Worm (Caenorhabditis elegans) whole organism, L4 larva: ENCODE data around the gene B0280.11.

Source experiments
- D1046.2 ChIP-seq: fragments of 200-800 bp; sonication (Bioruptor generic); IDR thresholded peaks from 2 replicates; pipeline ENCODE4 v1.3.6; 2022; ENCODE audit warnings: missing genetic modification characterization, missing compliant biosample characterization
- F26F4.8 ChIP-seq: fragments of 200-800 bp; sonication (Bioruptor generic); conservative IDR thresholded peaks from 2 replicates; pipeline ENCODE4 v1.3.6; 2022; ENCODE audit warnings: missing genetic modification characterization, missing compliant biosample characterization
- F37D6.2 ChIP-seq: sonication (generic microtip); optimal IDR thresholded peaks from 2 replicates; lab custom pipeline; 2016; ENCODE audit warnings: mild to moderate bottlenecking, missing genetic modification characterization, missing compliant biosample characterization
- F49E8.2 ChIP-seq: sonication (generic microtip); optimal IDR thresholded peaks from 2 replicates; lab custom pipeline; 2016; ENCODE audit warnings: missing compliant biosample characterization, mild to moderate bottlenecking, missing genetic modification characterization, borderline replicate concordance
- Y105C5A.15 ChIP-seq: fragments of 200-800 bp; sonication (Bioruptor generic); IDR thresholded peaks from 2 replicates; pipeline ENCODE4 v1.3.6; 2022; ENCODE audit warnings: missing genetic modification characterization, missing compliant biosample characterization
- Y48G9A.11 ChIP-seq: fragments of 200-800 bp; sonication (Bioruptor generic); IDR thresholded peaks from 2 replicates; pipeline ENCODE4 v1.3.6; 2022; ENCODE audit warnings: missing genetic modification reagents, missing genetic modification characterization, missing compliant biosample characterization
- aly-2 ChIP-seq: sonication (generic microtip); optimal IDR thresholded peaks from 2 replicates; lab custom pipeline; 2018; ENCODE audit warnings: missing biosample characterization, missing genetic modification characterization
- arid-1 ChIP-seq: fragments of 200-800 bp; sonication (Bioruptor generic); conservative IDR thresholded peaks from 2 replicates; pipeline ENCODE4 v1.3.6; 2022; ENCODE audit warnings: missing genetic modification reagents, missing genetic modification characterization, missing compliant biosample characterization
- ceh-20 ChIP-seq: fragments of 200-800 bp; sonication (Bioruptor generic); IDR thresholded peaks from 2 replicates; pipeline ENCODE4 v1.3.6; 2022; ENCODE audit warnings: missing genetic modification reagents, missing genetic modification characterization, missing compliant biosample characterization
- daf-16 ChIP-seq, 3 experiments: sonication (generic microtip); optimal IDR thresholded peaks; 2 replicates each; lab custom pipeline; 2016 to 2017; ENCODE audit warnings: missing genetic modification characterization in 3 of 3, missing genetic modification reagents in 3 of 3, mild to moderate bottlenecking in 2 of 3, missing compliant biosample characterization in 2 of 3, missing biosample characterization in 1 of 3, moderate library complexity in 1 of 3
- dmd-6 ChIP-seq: fragments of 200-800 bp; sonication (Bioruptor generic); IDR thresholded peaks from 2 replicates; pipeline ENCODE4 v1.3.6; 2022; ENCODE audit warnings: missing genetic modification reagents, missing genetic modification characterization, missing compliant biosample characterization
- egl-27 ChIP-seq: sonication (generic microtip); optimal IDR thresholded peaks from 3 replicates; lab custom pipeline; 2017; ENCODE audit warnings: missing biosample characterization, missing genetic modification reagents, missing genetic modification characterization
- egl-43 ChIP-seq: fragments of 200-800 bp; sonication (Bioruptor generic); IDR thresholded peaks from 2 replicates; pipeline ENCODE4 v1.3.6; 2022; ENCODE audit warnings: missing genetic modification reagents, missing genetic modification characterization, missing compliant biosample characterization
- fos-1 ChIP-seq: fragments of 150-350 bp; optimal IDR thresholded peaks from 2 replicates; lab custom pipeline; 2014; ENCODE audit warnings: missing biosample characterization, missing genetic modification characterization
- hlh-11 ChIP-seq: fragments of 200-800 bp; sonication (Bioruptor generic); optimal IDR thresholded peaks from 2 replicates; lab custom pipeline; 2018; ENCODE audit warnings: mild to moderate bottlenecking, missing genetic modification characterization, missing compliant biosample characterization
- hlh-30 ChIP-seq: sonication (generic microtip); optimal IDR thresholded peaks from 2 replicates; lab custom pipeline; 2017; ENCODE audit warnings: antibody characterized with exemption, mild to moderate bottlenecking, missing genetic modification characterization, missing compliant biosample characterization; ENCODE audit not compliant: insufficient read depth
- lim-7 ChIP-seq: fragments of 200-800 bp; sonication (Bioruptor generic); IDR thresholded peaks from 2 replicates; pipeline ENCODE4 v1.3.6; 2022; ENCODE audit warnings: missing genetic modification characterization, missing compliant biosample characterization
- lin-1 ChIP-seq: fragments of 200-800 bp; sonication (Bioruptor generic); IDR thresholded peaks from 2 replicates; pipeline ENCODE4 v1.3.6; 2022; ENCODE audit warnings: missing genetic modification reagents, missing genetic modification characterization, missing compliant biosample characterization
- lin-13 ChIP-seq: fragments of 150-350 bp; optimal IDR thresholded peaks from 2 replicates; lab custom pipeline; 2014; ENCODE audit warnings: missing biosample characterization, missing genetic modification reagents, missing genetic modification characterization
- lin-38 ChIP-seq: fragments of 200-800 bp; sonication (Bioruptor generic); IDR thresholded peaks from 2 replicates; pipeline ENCODE4 v1.3.6; 2022; ENCODE audit warnings: missing genetic modification reagents, missing genetic modification characterization, missing compliant biosample characterization
- madf-5 ChIP-seq, 2 experiments: fragments of 200-800 bp; sonication (Bioruptor generic); IDR thresholded peaks; 2 replicates each; pipeline ENCODE4 v1.3.6; 2022; ENCODE audit warnings: missing compliant biosample characterization in 2 of 2, missing genetic modification characterization in 2 of 2
- mdt-29 ChIP-seq: fragments of 200-800 bp; sonication (Bioruptor generic); IDR thresholded peaks from 2 replicates; pipeline ENCODE4 v1.3.6; 2022; ENCODE audit warnings: missing genetic modification reagents, missing genetic modification characterization, missing compliant biosample characterization
- mes-2 ChIP-seq: sonication (generic microtip); optimal IDR thresholded peaks from 2 replicates; lab custom pipeline; 2016; ENCODE audit warnings: missing genotype, mild to moderate bottlenecking, missing genetic modification characterization, missing compliant biosample characterization; ENCODE audit not compliant: poor library complexity, severe bottlenecking
- mxl-3 ChIP-seq: fragments of 200-800 bp; sonication (Bioruptor generic); optimal IDR thresholded peaks from 2 replicates; lab custom pipeline; 2018; ENCODE audit warnings: mild to moderate bottlenecking, missing genetic modification characterization, missing compliant biosample characterization
- nhr-10 ChIP-seq: fragments of 150-350 bp; optimal IDR thresholded peaks from 2 replicates; lab custom pipeline; 2014; ENCODE audit warnings: missing biosample characterization, missing genetic modification characterization
- nhr-102 ChIP-seq: sonication (generic microtip); optimal IDR thresholded peaks from 2 replicates; lab custom pipeline; 2016; ENCODE audit warnings: mild to moderate bottlenecking, missing genetic modification characterization, moderate library complexity, missing compliant biosample characterization
- nhr-237 ChIP-seq: sonication (generic microtip); optimal IDR thresholded peaks from 2 replicates; lab custom pipeline; 2017; ENCODE audit warnings: missing biosample characterization, missing genetic modification characterization
- nhr-28 ChIP-seq: fragments of 150-350 bp; optimal IDR thresholded peaks from 2 replicates; lab custom pipeline; 2014; ENCODE audit warnings: missing biosample characterization, missing genetic modification characterization
- nhr-42 ChIP-seq: fragments of 200-800 bp; sonication (Bioruptor generic); IDR thresholded peaks from 2 replicates; pipeline ENCODE4 v1.3.6; 2022; ENCODE audit warnings: missing genetic modification characterization, missing compliant biosample characterization
- pqm-1 ChIP-seq: sonication (generic microtip); optimal IDR thresholded peaks from 2 replicates; lab custom pipeline; 2017; ENCODE audit warnings: missing biosample characterization, missing genetic modification characterization
- set-16 ChIP-seq: fragments of 200-800 bp; sonication (Bioruptor generic); IDR thresholded peaks from 2 replicates; pipeline ENCODE4 v1.3.6; 2022; ENCODE audit warnings: missing genetic modification reagents, missing genetic modification characterization, missing compliant biosample characterization
- snpc-1.2 ChIP-seq: fragments of 200-800 bp; sonication (Bioruptor generic); IDR thresholded peaks from 2 replicates; pipeline ENCODE4 v1.3.6; 2022; ENCODE audit warnings: missing genetic modification reagents, missing genetic modification characterization, missing compliant biosample characterization
- unc-130 ChIP-seq: sonication (generic microtip); optimal IDR thresholded peaks from 2 replicates; lab custom pipeline; 2016; ENCODE audit warnings: missing genetic modification reagents, missing genetic modification characterization, missing compliant biosample characterization
- zag-1 ChIP-seq: fragments of 150-350 bp; optimal IDR thresholded peaks from 2 replicates; lab custom pipeline; 2014; ENCODE audit warnings: missing biosample characterization, missing genetic modification characterization
- zip-11 ChIP-seq: fragments of 200-800 bp; sonication (Bioruptor generic); IDR thresholded peaks from 2 replicates; pipeline ENCODE4 v1.3.6; 2022; ENCODE audit warnings: missing genetic modification characterization, missing compliant biosample characterization

B0280.11 gene

ce11 chrIII:7107965-7108364 lies 30.1 kb downstream of the B0280.11 start, which contains the start of gene odd-1 (continued):
- TF ChIP-seq unc-130 = no peak
- no peak for TF ChIP-seq Y48G9A.11
- TF ChIP-seq egl-43 (GFP tag; lab: Robert Waterston, UW) = no peak
- TF ChIP-seq dmd-6 (GFP tag; lab: Robert Waterston, UW) = peak; percentile 24; the same call in 1 of the 2 replicates
- TF ChIP-seq D1046.2 = no peak
- no peak for TF ChIP-seq mxl-3 (GFP tag; lab: Kevin White, UChicago)
- TF ChIP-seq mdt-29 (GFP tag; lab: Robert Waterston, UW) = no peak
- no peak for TF ChIP-seq nhr-237
- TF ChIP-seq set-16 (GFP tag; lab: Robert Waterston, UW) = no peak
- TF ChIP-seq aly-2 (tag; lab: Kevin White, UChicago) = no peak
- TF ChIP-seq nhr-102 = no peak
- no peak for TF ChIP-seq nhr-42 (GFP tag; lab: Robert Waterston, UW)
- TF ChIP-seq F26F4.8 (GFP tag; lab: Robert Waterston, UW) = no peak
- TF ChIP-seq mes-2 (tag; lab: Kevin White, UChicago) = no peak

ce11 chrIII:7106854-7107253 lies 31.2 kb downstream of the B0280.11 start:
- TF ChIP-seq pqm-1 = peak; percentile 62
- peak; percentile 14 for TF ChIP-seq nhr-28
- peak; percentile 57 for TF ChIP-seq hlh-11 (tag; lab: Kevin White, UChicago)
- TF ChIP-seq lin-13 (GFP tag; lab: Kevin White, UChicago) = no peak
- no peak for TF ChIP-seq ceh-20 (GFP tag; lab: Robert Waterston, UW)
- TF ChIP-seq dmd-6 (GFP tag; lab: Robert Waterston, UW) = peak; percentile 14; the same call in 1 of the 2 replicates
- no peak for TF ChIP-seq egl-27 (tag; lab: Kevin White, UChicago)
- no peak for TF ChIP-seq zip-11 (GFP tag; lab: Robert Waterston, UW)
- TF ChIP-seq daf-16 (GFP tag; optimal IDR thresholded peaks at IDR 0.05; lab: Kevin White, UChicago) = no peak
- peak; percentile 85 for TF ChIP-seq daf-16 (tag; optimal IDR thresholded peaks at IDR 0.05; lab: Kevin White, UChicago)
- no peak for TF ChIP-seq egl-43 (GFP tag; lab: Robert Waterston, UW)
- TF ChIP-seq F26F4.8 (GFP tag; lab: Robert Waterston, UW) = no peak
- TF ChIP-seq F37D6.2 = no peak
- 0 out of 2 replicates have a peak, but pooled peaks have one; percentile 21 for TF ChIP-seq lin-1 (GFP tag; lab: Robert Waterston, UW)
- TF ChIP-seq, all 104 proteins: peak for 6

ce11 chrIII:7103940-7104440 lies 34.1 kb downstream of the B0280.11 start, which contains the start of gene cpg-2:
cpg-2 (minus strand) TSS chrIII:7103990.
- no peak for TF ChIP-seq nhr-10 (tag; lab: Kevin White, UChicago)
- peak; percentile 39; the same call in 1 of the 2 replicates for TF ChIP-seq snpc-1.2 (GFP tag; lab: Robert Waterston, UW)
- no peak for TF ChIP-seq fos-1
- peak; percentile 96 for TF ChIP-seq unc-130
- TF ChIP-seq lin-38 = peak; percentile 90
- peak; percentile 82 for TF ChIP-seq F49E8.2 (tag; lab: Kevin White, UChicago)
- peak; percentile 86 for TF ChIP-seq Y48G9A.11
- TF ChIP-seq hlh-30 (tag; lab: Kevin White, UChicago) = no peak
- TF ChIP-seq zag-1 = no peak

ce11 chrIII:7101814-7102477 lies 36.1 kb downstream of the B0280.11 start:
- peak; percentile 25 for TF ChIP-seq F49E8.2 (tag; lab: Kevin White, UChicago)
- TF ChIP-seq unc-130 = peak; percentile 79
- TF ChIP-seq madf-5 (GFP tag; IDR thresholded peaks at IDR 0.05; lab: Robert Waterston, UW) = peak in 1 of 2 experiments; percentile 35; a peak in 1 of 4 replicates
- 0 out of 2 replicates have a peak, but pooled peaks have one; percentile 9 for TF ChIP-seq Y105C5A.15
- TF ChIP-seq arid-1 = 0 out of 2 replicates have a peak, but pooled peaks have one; percentile 20
- TF ChIP-seq lin-1 (GFP tag; lab: Robert Waterston, UW) = 0 out of 2 replicates have a peak, but pooled peaks have one; percentile 31
- TF ChIP-seq nhr-10 (tag; lab: Kevin White, UChicago) = no peak
- TF ChIP-seq snpc-1.2 (GFP tag; lab: Robert Waterston, UW) = no peak
- 0 out of 2 replicates have a peak, but pooled peaks have one; percentile 13 for TF ChIP-seq D1046.2
- TF ChIP-seq lim-7 = 0 out of 2 replicates have a peak, but pooled peaks have one; percentile 43
